Fruit fly (Drosophila melanogaster): Measurements from ENCODE around the gene Cpr67B.

Gene Cpr67B

dm6 chr3L:9397156-9397555 is 7.4 kb upstream of the Cpr67B start (continued):
- TF ChIP-seq kah (GFP tag; optimal IDR thresholded peaks at IDR 0.05) (peak; percentile 68), tap (tag; optimal IDR thresholded peaks at IDR 0.05) (peak; percentile 55), tx (GFP tag; optimal IDR thresholded peaks at IDR 0.05) (no peak), nau (GFP tag; optimal IDR thresholded peaks at IDR 0.05) (peak; percentile 82), ftz-f1 (GFP tag; optimal IDR thresholded peaks at IDR 0.05) (no peak), Ets65A (GFP tag) (no peak), Dek (tag; optimal IDR thresholded peaks at IDR 0.05) (peak; percentile 40), mld (GFP tag; IDR thresholded peaks at IDR 0.05; ENCODE audit: partially characterized antibody) (no peak), CoRest (tag; optimal IDR thresholded peaks at IDR 0.05) (peak; percentile 26), CG10267 (tag; optimal IDR thresholded peaks at IDR 0.05) (no peak), Antp (GFP tag; optimal IDR thresholded peaks at IDR 0.05) (peak; percentile 28), CG10565 (GFP tag; optimal IDR thresholded peaks at IDR 0.05) (no peak), Pdp1 (GFP tag; optimal IDR thresholded peaks at IDR 0.05) (peak; percentile 17 to 24), lbe (GFP tag; optimal IDR thresholded peaks at IDR 0.05) (peak; percentile 16), tio (GFP tag; optimal IDR thresholded peaks at IDR 0.05) (no peak), CG3995 (GFP tag; optimal IDR thresholded peaks at IDR 0.05) (peak; percentile 47), CG10209 (GFP tag; optimal IDR thresholded peaks at IDR 0.05) (peak; percentile 66), Poxn (GFP tag; IDR thresholded peaks at IDR 0.05) (no peak), CG18619 (GFP tag; optimal IDR thresholded peaks at IDR 0.05) (peak; percentile 52), Xbp1 (GFP tag; optimal IDR thresholded peaks at IDR 0.05) (no peak), sd (tag; optimal IDR thresholded peaks at IDR 0.05) (no peak), Aef1 (GFP tag; IDR thresholded peaks at IDR 0.05) (no peak), Lim3 (GFP tag; IDR thresholded peaks at IDR 0.05) (no peak), Deaf1 (tag; optimal IDR thresholded peaks at IDR 0.05) (peak; percentile 2), ttk (GFP tag; IDR thresholded peaks at IDR 0.05) (no peak), CG32767 (GFP tag; IDR thresholded peaks at IDR 0.05) (no peak), wor (GFP tag; IDR thresholded peaks at IDR 0.05) (no peak), crol (GFP tag; IDR thresholded peaks at IDR 0.05) (no peak), CG6654 (GFP tag; optimal IDR thresholded peaks at IDR 0.05) (no peak), pan (optimal IDR thresholded peaks at IDR 0.05) (no peak), pan (GFP tag; optimal IDR thresholded peaks at IDR 0.05 in 1 of 2, IDR thresholded peaks at IDR 0.05 in 1 of 2) (peak in 1 of 2 experiments; percentile 36), CG12744 (GFP tag; optimal IDR thresholded peaks at IDR 0.05) (peak; percentile 20), mam (GFP tag; optimal IDR thresholded peaks at IDR 0.05) (peak; percentile 68)

DNA sequence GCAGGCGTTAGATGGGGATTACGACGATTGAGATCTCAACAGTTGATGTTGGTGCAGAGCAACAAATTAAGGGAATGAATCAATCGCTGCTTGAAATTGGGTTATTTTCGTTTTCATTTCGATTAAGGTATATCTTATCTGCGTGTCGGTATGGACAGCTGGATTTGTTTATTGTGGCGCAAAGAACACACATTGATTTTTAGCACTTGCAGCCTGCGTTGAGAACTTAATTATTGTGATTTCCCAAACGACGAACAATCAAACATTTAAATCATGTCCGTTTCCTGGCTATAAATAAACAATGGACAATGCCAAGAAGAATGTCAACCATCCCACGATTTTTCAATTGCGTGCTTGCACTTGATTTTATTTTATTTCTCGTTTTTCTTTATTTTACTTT is 6.6 kb upstream of the Cpr67B start:
- TF ChIP-seq chinmo (GFP tag; IDR thresholded peaks at IDR 0.05; ENCODE audit: partially characterized antibody) (0 out of 4 replicates have a peak, but pooled peaks have one; percentile 48), Sry-β (GFP tag; optimal IDR thresholded peaks at IDR 0.05) (no peak), dimm (GFP tag; IDR thresholded peaks at IDR 0.05) (no peak), D19A (tag; optimal IDR thresholded peaks at IDR 0.05) (no peak), mirr (GFP tag; optimal IDR thresholded peaks at IDR 0.05) (peak; percentile 21), CG14965 (GFP tag; optimal IDR thresholded peaks at IDR 0.05; ENCODE audit: borderline replicate concordance) (no peak), eve (GFP tag; optimal IDR thresholded peaks at IDR 0.05) (peak in 1 of 2 experiments; percentile 64), CG11398 (GFP tag; optimal IDR thresholded peaks at IDR 0.05) (no peak), Rfx (GFP tag; IDR thresholded peaks at IDR 0.05) (0 out of 2 replicates have a peak, but pooled peaks have one; percentile 1), CG9932 (GFP tag; IDR thresholded peaks at IDR 0.05) (no peak), Scr (GFP tag; IDR thresholded peaks at IDR 0.05; ENCODE audit: partially characterized antibody) (no peak), CG15696 (tag; optimal IDR thresholded peaks at IDR 0.05) (no peak), CG14667 (GFP tag; IDR thresholded peaks at IDR 0.05) (no peak), sna (GFP tag; IDR thresholded peaks at IDR 0.05; ENCODE audit: partially characterized antibody) (no peak)
